Fruit fly (Drosophila melanogaster): ENCODE results near the gene Archease.

Archease gene

dm6 chr3R:21656492-21657484 lies 6.0 kb downstream of the Archease start (continued):
- TF ChIP-seq vnd (GFP tag; IDR thresholded peaks at IDR 0.05; ENCODE audit: partially characterized antibody), result no peak
- TF ChIP-seq pros (GFP tag; optimal IDR thresholded peaks at IDR 0.05), result no peak
- TF ChIP-seq CG6813 (GFP tag; optimal IDR thresholded peaks at IDR 0.05), result peak; percentile 46
- TF ChIP-seq CG7357 (GFP tag; IDR thresholded peaks at IDR 0.05), result 0 out of 3 replicates have a peak, but pooled peaks have one; percentile 38
- peak; percentile 2 for TF ChIP-seq CG11723 (GFP tag; optimal IDR thresholded peaks at IDR 0.05)
- TF ChIP-seq Lhr (GFP tag; optimal IDR thresholded peaks at IDR 0.05), result peak; percentile 16
- peak; percentile 73; the same call in 2 of the 4 replicates for TF ChIP-seq chinmo (GFP tag; IDR thresholded peaks at IDR 0.05; ENCODE audit: partially characterized antibody)
- no peak; the same call in 1 of the 2 replicates for TF ChIP-seq CG32532 (GFP tag; IDR thresholded peaks at IDR 0.05)
- TF ChIP-seq gcm (GFP tag; optimal IDR thresholded peaks at IDR 0.05), result peak; percentile 29
- peak; percentile 25 for TF ChIP-seq Ets65A (GFP tag)
- peak; percentile 64 for TF ChIP-seq danr (GFP tag; IDR thresholded peaks at IDR 0.05)
- peak; percentile 14 for TF ChIP-seq CG15696 (tag; optimal IDR thresholded peaks at IDR 0.05)
- peak; percentile 51 for TF ChIP-seq CG8281 (tag; optimal IDR thresholded peaks at IDR 0.05)
- TF ChIP-seq CG6175 (GFP tag; IDR thresholded peaks at IDR 0.05), result 0 out of 3 replicates have a peak, but pooled peaks have one; percentile 39
- peak; percentile 49; the same call in 1 of the 2 replicates for TF ChIP-seq vvl (GFP tag; IDR thresholded peaks at IDR 0.05)
- no peak; the same call in none of the 2 replicates for TF ChIP-seq seq (GFP tag; IDR thresholded peaks at IDR 0.05)
- peak; percentile 60; the same call in 2 of the 3 replicates for TF ChIP-seq tgo (GFP tag; IDR thresholded peaks at IDR 0.05)
- TF ChIP-seq unc-4 (GFP tag; IDR thresholded peaks at IDR 0.05; ENCODE audit: partially characterized antibody), result no peak
- no peak; the same call in 2 of the 3 replicates for TF ChIP-seq so (GFP tag; IDR thresholded peaks at IDR 0.05)
- no peak for TF ChIP-seq gt (GFP tag; IDR thresholded peaks at IDR 0.05)
- peak; percentile 27 for TF ChIP-seq psq (GFP tag; optimal IDR thresholded peaks at IDR 0.05)
- TF ChIP-seq CG1603 (tag; optimal IDR thresholded peaks at IDR 0.05), result peak; percentile 15
- TF ChIP-seq CG8359 (GFP tag; optimal IDR thresholded peaks at IDR 0.05; ENCODE audit: borderline replicate concordance), result peak; percentile 30
- no peak for TF ChIP-seq sna (GFP tag; IDR thresholded peaks at IDR 0.05; ENCODE audit: partially characterized antibody)
- TF ChIP-seq CG1233 (GFP tag; optimal IDR thresholded peaks at IDR 0.05), result peak; percentile 25
- TF ChIP-seq Hr51 (GFP tag; optimal IDR thresholded peaks at IDR 0.05), result peak in 1 of 2 experiments; percentile 86
- 0 out of 2 replicates have a peak, but pooled peaks have one; percentile 29 for TF ChIP-seq wor (GFP tag; IDR thresholded peaks at IDR 0.05)
- peak; percentile 29; the same call in 1 of the 2 replicates for TF ChIP-seq ranshi (GFP tag; IDR thresholded peaks at IDR 0.05)
- TF ChIP-seq ind (GFP tag; optimal IDR thresholded peaks at IDR 0.05), result peak; percentile 70
- 0 out of 2 replicates have a peak, but pooled peaks have one; percentile 31 for TF ChIP-seq sens-2 (GFP tag; IDR thresholded peaks at IDR 0.05)
- TF ChIP-seq Hr78 (GFP tag; optimal IDR thresholded peaks at IDR 0.05), result peak in 1 of 2 experiments; percentile 85
- peak; percentile 63 for TF ChIP-seq CG8388 (GFP tag; optimal IDR thresholded peaks at IDR 0.05)
- peak; percentile 61 for TF ChIP-seq az2 (GFP tag; optimal IDR thresholded peaks at IDR 0.05)
- peak; percentile 51 for TF ChIP-seq CG13775 (GFP tag; optimal IDR thresholded peaks at IDR 0.05)
- peak; percentile 63 for TF ChIP-seq ATbp (GFP tag; optimal IDR thresholded peaks at IDR 0.05)
- TF ChIP-seq CG4282 (GFP tag; optimal IDR thresholded peaks at IDR 0.05), result peak; percentile 35
- TF ChIP-seq CG10462 (GFP tag; optimal IDR thresholded peaks at IDR 0.05), result peak; percentile 40
- no peak for TF ChIP-seq CG8944 (GFP tag; optimal IDR thresholded peaks at IDR 0.05)
- no peak for TF ChIP-seq Taf1 (GFP tag; IDR thresholded peaks at IDR 0.05)
- no peak for TF ChIP-seq CG13287 (GFP tag; IDR thresholded peaks at IDR 0.05; ENCODE audit: partially characterized antibody)
- TF ChIP-seq sc (optimal IDR thresholded peaks at IDR 0.05), result no peak
- TF ChIP-seq sc (GFP tag; optimal IDR thresholded peaks at IDR 0.05), result peak; percentile 46
- peak; percentile 56 for TF ChIP-seq jing (GFP tag; optimal IDR thresholded peaks at IDR 0.05)
- no peak for TF ChIP-seq Poxn (GFP tag; IDR thresholded peaks at IDR 0.05)
- peak; percentile 95 for TF ChIP-seq D19A (tag; optimal IDR thresholded peaks at IDR 0.05)
- TF ChIP-seq CG3847 (GFP tag; IDR thresholded peaks at IDR 0.05), result no peak
- TF ChIP-seq Drgx (GFP tag; IDR thresholded peaks at IDR 0.05), result peak; percentile 23; the same call in 1 of the 2 replicates
